Worm (Caenorhabditis elegans) whole organism, L1 larva: ENCODE results near the gene Y116F11A.1.

Experiments
- C34B4.2 ChIP-seq: sonication (generic microtip); optimal IDR thresholded peaks from 2 replicates; lab custom pipeline; 2017; ENCODE audit warnings: mild to moderate bottlenecking, missing genetic modification characterization, missing compliant biosample characterization
- blmp-1 ChIP-seq: fragments of 150-350 bp; optimal IDR thresholded peaks from 2 replicates; lab custom pipeline; 2014; ENCODE audit warnings: missing biosample characterization, missing genetic modification characterization
- ceh-8 ChIP-seq: fragments of 200-800 bp; sonication (Bioruptor generic); optimal IDR thresholded peaks from 2 replicates; lab custom pipeline; 2018; ENCODE audit warnings: mild to moderate bottlenecking, missing genetic modification characterization, moderate library complexity, missing compliant biosample characterization
- efl-1 ChIP-seq, 4 experiments: fragments of 150-350 bp; optimal IDR thresholded peaks in 3 of 4; peaks in 1 of 4; 1 replicate in 1 of 4; 2 replicates in 3 of 4; lab custom pipeline; 2014; ENCODE audit warnings: missing biosample characterization in 2 of 4, missing genetic modification characterization in 2 of 4, missing genetic modification reagents in 2 of 4
- efl-3 ChIP-seq: fragments of 200-800 bp; sonication (Bioruptor generic); optimal IDR thresholded peaks from 2 replicates; lab custom pipeline; 2018; ENCODE audit warnings: mild to moderate bottlenecking, missing genetic modification characterization, missing compliant biosample characterization
- egl-13 ChIP-seq: sonication (generic microtip); optimal IDR thresholded peaks from 2 replicates; lab custom pipeline; 2016; ENCODE audit warnings: missing genotype, missing genetic modification reagents, missing genetic modification characterization, missing compliant biosample characterization
- elt-2 ChIP-seq: sonication (generic microtip); optimal IDR thresholded peaks from 2 replicates; lab custom pipeline; 2016; ENCODE audit warnings: missing genetic modification characterization, mild to moderate bottlenecking, inconsistent platforms, missing compliant biosample characterization, missing genetic modification reagents
- fos-1 ChIP-seq: fragments of 150-350 bp; optimal IDR thresholded peaks from 2 replicates; lab custom pipeline; 2014; ENCODE audit warnings: missing biosample characterization, missing genetic modification characterization
- hlh-17 ChIP-seq: fragments of 200-800 bp; sonication (Bioruptor generic); optimal IDR thresholded peaks from 2 replicates; lab custom pipeline; 2018; ENCODE audit warnings: missing genetic modification characterization, mild to moderate bottlenecking, missing compliant biosample characterization, moderate library complexity, borderline replicate concordance
- irx-1 ChIP-seq: sonication (generic microtip); optimal IDR thresholded peaks from 2 replicates; lab custom pipeline; 2016; ENCODE audit warnings: missing genetic modification characterization, missing compliant biosample characterization
- isw-1 ChIP-seq: fragments of 200-800 bp; sonication (Bioruptor generic); IDR thresholded peaks from 2 replicates; pipeline ENCODE4 v1.3.6; 2022; ENCODE audit warnings: missing genetic modification characterization, missing compliant biosample characterization
- jun-1 ChIP-seq: fragments of 150-350 bp; optimal IDR thresholded peaks from 2 replicates; lab custom pipeline; 2014; ENCODE audit warnings: missing biosample characterization, missing genetic modification reagents, missing genetic modification characterization
- lin-13 ChIP-seq: fragments of 150-350 bp; optimal IDR thresholded peaks from 2 replicates; lab custom pipeline; 2014; ENCODE audit warnings: missing biosample characterization, missing genetic modification reagents, missing genetic modification characterization
- lin-15B ChIP-seq: fragments of 150-350 bp; sonication (generic microtip); optimal IDR thresholded peaks from 3 replicates; lab custom pipeline; 2014; ENCODE audit warnings: missing biosample characterization, missing genetic modification characterization
- lin-35 ChIP-seq, 2 experiments: fragments of 150-350 bp; optimal IDR thresholded peaks; 2 replicates each; lab custom pipeline; 2014; ENCODE audit warnings: missing biosample characterization in 2 of 2, missing genetic modification characterization in 2 of 2, missing genetic modification reagents in 2 of 2
- lir-3 ChIP-seq: sonication (generic microtip); optimal IDR thresholded peaks from 2 replicates; lab custom pipeline; 2016; ENCODE audit warnings: mild to moderate bottlenecking, missing genetic modification characterization, moderate library complexity, missing compliant biosample characterization; ENCODE audit not compliant: poor library complexity
- mep-1 ChIP-seq: fragments of 150-350 bp; optimal IDR thresholded peaks from 2 replicates; lab custom pipeline; 2014; ENCODE audit warnings: missing biosample characterization, missing genetic modification characterization
- nhr-11 ChIP-seq: fragments of 150-350 bp; optimal IDR thresholded peaks from 2 replicates; lab custom pipeline; 2014; ENCODE audit warnings: missing biosample characterization, missing genetic modification characterization
- nhr-47 ChIP-seq: sonication (generic microtip); optimal IDR thresholded peaks from 2 replicates; lab custom pipeline; 2016; ENCODE audit warnings: mild to moderate bottlenecking, missing genetic modification characterization, moderate library complexity, missing compliant biosample characterization
- nhr-71 ChIP-seq: sonication (generic microtip); optimal IDR thresholded peaks from 2 replicates; lab custom pipeline; 2016; ENCODE audit warnings: mild to moderate bottlenecking, missing genetic modification characterization, moderate library complexity, missing compliant biosample characterization
- nhr-77 ChIP-seq: fragments of 150-350 bp; optimal IDR thresholded peaks from 2 replicates; lab custom pipeline; 2014; ENCODE audit warnings: missing biosample characterization, missing genetic modification characterization
- nhr-84 ChIP-seq: sonication (generic microtip); optimal IDR thresholded peaks from 2 replicates; lab custom pipeline; 2017; ENCODE audit warnings: missing biosample characterization, missing genetic modification characterization
- nhr-85 ChIP-seq: sonication (generic microtip); peaks from one replicate; lab custom pipeline; 2016; ENCODE audit warnings: missing genetic modification characterization, inconsistent platforms, missing compliant biosample characterization
- pqm-1 ChIP-seq: sonication (generic microtip); optimal IDR thresholded peaks from 3 replicates; lab custom pipeline; 2017; ENCODE audit warnings: missing biosample characterization, missing genetic modification characterization
- skn-1 ChIP-seq: fragments of 150-350 bp; optimal IDR thresholded peaks from 2 replicates; lab custom pipeline; 2014; ENCODE audit warnings: missing biosample characterization, missing genetic modification characterization
- sptf-1 ChIP-seq: fragments of 150-350 bp; optimal IDR thresholded peaks from 2 replicates; lab custom pipeline; 2014; ENCODE audit warnings: missing biosample characterization, missing genetic modification characterization
- swsn-7 ChIP-seq: sonication (generic microtip); optimal IDR thresholded peaks from 2 replicates; lab custom pipeline; 2016; ENCODE audit warnings: missing genetic modification characterization, missing compliant biosample characterization
- tbx-2 ChIP-seq: sonication (generic microtip); optimal IDR thresholded peaks from 2 replicates; lab custom pipeline; 2016; ENCODE audit warnings: missing genetic modification characterization, missing compliant biosample characterization
- tlp-1 ChIP-seq: fragments of 150-350 bp; optimal IDR thresholded peaks from 2 replicates; lab custom pipeline; 2014; ENCODE audit warnings: missing biosample characterization, missing genetic modification characterization
- unc-98 ChIP-seq: fragments of 200-800 bp; sonication (Bioruptor generic); IDR thresholded peaks from 2 replicates; pipeline ENCODE4 v1.3.6; 2022; ENCODE audit warnings: missing genetic modification characterization, missing compliant biosample characterization
- vab-15 ChIP-seq: sonication (generic microtip); optimal IDR thresholded peaks from 2 replicates; lab custom pipeline; 2017; ENCODE audit warnings: missing genotype, mild to moderate bottlenecking, missing genetic modification characterization, missing compliant biosample characterization
- ztf-4 ChIP-seq: fragments of 150-350 bp; optimal IDR thresholded peaks from 2 replicates; lab custom pipeline; 2014; ENCODE audit warnings: missing biosample characterization, missing genetic modification characterization

Y116F11A.1 gene

ce11 chrV:19730280-19730679, at the start of gene Y116F11A.1:
Y116F11A.1 (plus strand) TSS chrV:19730580.
- no peak for TF ChIP-seq nhr-84 (tag; lab: Kevin White, UChicago)
- no peak for TF ChIP-seq pqm-1

- no peak for TF ChIP-seq tbx-2
- TF ChIP-seq skn-1, result no peak
- TF ChIP-seq nhr-77 (tag; lab: Kevin White, UChicago), result no peak
- TF ChIP-seq fos-1, result no peak
- TF ChIP-seq sptf-1 (tag; lab: Kevin White, UChicago), result no peak
- no peak for TF ChIP-seq nhr-47
- TF ChIP-seq, all 84 proteins: peak for 0
Measured at ce11 chrV:19691271-19691886, 39.0 kb upstream of the Y116F11A.1 start.

- TF ChIP-seq swsn-7, result no peak
- TF ChIP-seq ztf-4, result no peak
- no peak for TF ChIP-seq tlp-1
- TF ChIP-seq jun-1 (tag; lab: Kevin White, UChicago), result no peak
- no peak for TF ChIP-seq nhr-85 (tag; lab: Kevin White, UChicago)
- TF ChIP-seq efl-1 (optimal IDR thresholded peaks at IDR 0.05; lab: Kevin White, UChicago), result no peak
- TF ChIP-seq efl-1 (GFP tag; optimal IDR thresholded peaks at IDR 0.05 in 1 of 2; lab: Kevin White, UChicago), result no peak
- TF ChIP-seq irx-1 (tag; lab: Kevin White, UChicago), result no peak
Measured at ce11 chrV:19691954-19692353, 38.4 kb upstream of the Y116F11A.1 start.

ce11 chrV:19697348-19698172, 32.8 kb upstream of the Y116F11A.1 start, which contains the start of the genes Y43F8C.13 and ani-3:
Y43F8C.13 (minus strand) TSS chrV:19697398.
ani-3 (plus strand) TSS chrV:19697732.
- TF ChIP-seq skn-1 (no peak), mep-1 (no peak), nhr-47 (no peak), elt-2 (peak; percentile 72), C34B4.2 (tag; lab: Kevin White, UChicago) (no peak), egl-13 (no peak), lir-3 (no peak), lin-35 (GFP tag; optimal IDR thresholded peaks at IDR 0.05; lab: Kevin White, UChicago) (peak in 1 of 2 experiments; percentile 41), ztf-4 (no peak), pqm-1 (peak; percentile 85), efl-3 (GFP tag; lab: Kevin White, UChicago) (no peak), vab-15 (tag; lab: Kevin White, UChicago) (no peak)

- TF ChIP-seq nhr-71 (tag; lab: Kevin White, UChicago) (no peak), ceh-8 (GFP tag; lab: Kevin White, UChicago) (no peak), efl-3 (GFP tag; lab: Kevin White, UChicago) (no peak), unc-98 (no peak), lir-3 (no peak), blmp-1 (tag; lab: Kevin White, UChicago) (no peak), ztf-4 (no peak), nhr-11 (no peak), hlh-17 (GFP tag; lab: Kevin White, UChicago) (no peak), nhr-77 (tag; lab: Kevin White, UChicago) (no peak), isw-1 (GFP tag; lab: Robert Waterston, UW) (no peak), lin-13 (GFP tag; lab: Kevin White, UChicago) (no peak), lin-15B (no peak)
Measured at ce11 chrV:19708849-19709248, 21.5 kb upstream of the Y116F11A.1 start, which contains the start of gene srv-3. srv-3 (minus strand) TSS chrV:19708949.
